Fruit fly (Drosophila melanogaster): Measurements from ENCODE around the gene Nepl17.

The Nepl17 gene

DNA sequence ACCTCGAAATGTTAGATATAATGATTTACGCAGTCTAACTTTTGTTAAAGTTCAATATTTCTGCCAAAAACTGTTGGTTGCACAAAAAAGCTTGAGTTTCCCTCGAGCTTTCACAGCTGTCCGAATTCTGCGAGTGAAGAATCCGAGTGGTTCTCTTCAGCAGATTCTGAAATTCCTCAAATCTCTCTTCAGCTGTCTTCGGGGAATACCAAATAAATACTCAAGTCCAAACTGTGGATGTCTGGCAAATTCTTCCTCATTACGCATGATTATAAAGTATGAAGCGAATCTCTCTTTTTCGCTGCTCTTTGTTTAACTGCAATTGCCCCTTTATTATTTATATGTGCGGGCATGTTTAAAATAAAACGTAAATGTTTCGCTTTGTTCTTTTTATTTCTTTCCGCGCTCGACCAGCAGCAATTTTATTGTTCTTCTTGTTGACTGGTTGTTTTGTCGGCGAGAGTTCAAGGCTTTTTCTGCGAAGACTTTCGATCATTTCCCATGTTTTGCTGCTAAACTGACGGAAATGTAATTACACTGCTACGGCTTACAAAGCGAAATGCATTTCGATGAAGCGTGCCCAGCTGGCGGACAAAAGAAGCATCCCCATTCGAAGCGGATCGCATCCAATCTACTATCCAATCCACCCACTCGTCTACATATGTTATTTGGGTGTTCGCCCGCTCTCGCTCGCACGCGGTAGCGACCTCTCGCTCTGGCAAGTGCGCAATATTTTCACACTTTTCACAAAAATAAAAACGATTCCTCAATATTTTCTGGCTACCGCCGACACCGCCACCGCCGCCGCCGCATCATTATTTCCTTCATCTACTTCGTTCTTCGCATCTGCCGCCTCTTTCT, 41.4 kb downstream of the Nepl17 start:
- no peak for TF ChIP-seq psq (optimal IDR thresholded peaks at IDR 0.05)
- no peak for TF ChIP-seq usp (GFP tag; optimal IDR thresholded peaks at IDR 0.05)
- no peak for TF ChIP-seq pan (optimal IDR thresholded peaks at IDR 0.05)
- no peak for TF ChIP-seq EcR (GFP tag; optimal IDR thresholded peaks at IDR 0.05)
- TF ChIP-seq Dll (optimal IDR thresholded peaks at IDR 0.05): no peak
- no peak for TF ChIP-seq CG8478 (optimal IDR thresholded peaks at IDR 0.05)

DNA sequence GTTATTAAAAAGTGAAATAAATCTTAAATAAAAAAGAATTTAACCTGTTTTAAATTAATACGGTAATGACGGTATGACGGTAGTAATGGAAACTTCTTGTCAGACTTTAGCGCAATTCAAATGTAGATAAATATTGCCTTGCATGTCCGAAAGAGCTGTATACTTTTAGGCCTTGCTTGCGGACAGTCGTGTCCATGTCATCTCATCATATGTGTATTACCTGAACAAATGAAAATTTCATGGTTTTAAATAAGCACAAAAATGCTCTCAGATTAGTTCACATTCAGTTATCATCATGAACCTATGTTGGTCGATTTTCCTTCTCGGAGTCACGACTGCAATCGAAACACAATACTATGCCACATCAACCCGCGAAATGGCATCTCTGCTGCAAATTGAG, 50.0 kb downstream of the Nepl17 start, which contains the start of gene CG11828:
TSS of gene CG11828 (plus strand) at position 301 of the 400 bp plus-strand sequence.
- no peak for TF ChIP-seq usp (GFP tag; optimal IDR thresholded peaks at IDR 0.05)
- no peak for TF ChIP-seq EcR (GFP tag; optimal IDR thresholded peaks at IDR 0.05)
- TF ChIP-seq pan (optimal IDR thresholded peaks at IDR 0.05): no peak
- TF ChIP-seq psq (optimal IDR thresholded peaks at IDR 0.05): no peak
- TF ChIP-seq Dll (optimal IDR thresholded peaks at IDR 0.05): no peak
- no peak for TF ChIP-seq CG8478 (optimal IDR thresholded peaks at IDR 0.05)
